Worm (Caenorhabditis elegans) whole organism, L4 larva: ENCODE data around the gene his-62.

Source experiments
- T20F7.1 ChIP-seq: fragments of 200-800 bp; sonication (Bioruptor generic); optimal IDR thresholded peaks from 2 replicates; lab custom pipeline; 2018; ENCODE audit warnings: mild to moderate bottlenecking, missing genetic modification characterization, missing compliant biosample characterization
- Y75B8A.6 ChIP-seq: fragments of 200-800 bp; sonication (Bioruptor generic); IDR thresholded peaks from 2 replicates; pipeline ENCODE4 v1.3.6; 2022; ENCODE audit warnings: missing genetic modification reagents, missing genetic modification characterization, missing compliant biosample characterization
- aha-1 ChIP-seq: fragments of 150-350 bp; peaks from one replicate; lab custom pipeline; 2014; ENCODE audit warnings: missing biosample characterization, missing genetic modification characterization
- ama-1 ChIP-seq: fragments of 150-350 bp; optimal IDR thresholded peaks from 2 replicates; lab custom pipeline; 2014; ENCODE audit warnings: inconsistent platforms, mixed read lengths
- attf-4 ChIP-seq: sonication (generic microtip); optimal IDR thresholded peaks from 3 replicates; lab custom pipeline; 2017; ENCODE audit warnings: missing biosample characterization, missing genetic modification characterization
- ces-1 ChIP-seq: fragments of 150-350 bp; sonication (generic microtip); optimal IDR thresholded peaks from 4 replicates; lab custom pipeline; 2014; ENCODE audit warnings: missing biosample characterization, missing genetic modification reagents, missing genetic modification characterization
- ctbp-1 ChIP-seq: fragments of 200-800 bp; sonication (Bioruptor generic); IDR thresholded peaks from 2 replicates; pipeline ENCODE4 v1.3.6; 2022; ENCODE audit warnings: missing genetic modification reagents, missing genetic modification characterization, missing compliant biosample characterization
- daf-12 ChIP-seq: fragments of 150-350 bp; optimal IDR thresholded peaks from 2 replicates; lab custom pipeline; 2014; ENCODE audit warnings: missing biosample characterization, missing genetic modification reagents, missing genetic modification characterization
- daf-16 ChIP-seq, 3 experiments: sonication (generic microtip); optimal IDR thresholded peaks; 2 replicates each; lab custom pipeline; 2016 to 2017; ENCODE audit warnings: missing genetic modification characterization in 3 of 3, missing genetic modification reagents in 3 of 3, mild to moderate bottlenecking in 2 of 3, missing compliant biosample characterization in 2 of 3, missing biosample characterization in 1 of 3, moderate library complexity in 1 of 3
- daf-8 ChIP-seq: fragments of 200-800 bp; sonication (Bioruptor generic); IDR thresholded peaks from 2 replicates; pipeline ENCODE4 v1.3.6; 2022; ENCODE audit warnings: missing genetic modification characterization, missing compliant biosample characterization
- dmd-6 ChIP-seq: fragments of 200-800 bp; sonication (Bioruptor generic); IDR thresholded peaks from 2 replicates; pipeline ENCODE4 v1.3.6; 2022; ENCODE audit warnings: missing genetic modification reagents, missing genetic modification characterization, missing compliant biosample characterization
- dmd-9 ChIP-seq: fragments of 200-800 bp; sonication (Bioruptor generic); IDR thresholded peaks from 2 replicates; pipeline ENCODE4 v1.3.6; 2022; ENCODE audit warnings: missing genetic modification reagents, missing genetic modification characterization, missing compliant biosample characterization
- dpl-1 ChIP-seq: fragments of 150-350 bp; optimal IDR thresholded peaks from 2 replicates; lab custom pipeline; 2014; ENCODE audit warnings: missing biosample characterization, missing genetic modification reagents, missing genetic modification characterization
- duxl-1 ChIP-seq: sonication (generic microtip); optimal IDR thresholded peaks from 2 replicates; lab custom pipeline; 2016; ENCODE audit warnings: mild to moderate bottlenecking, missing genetic modification characterization, moderate library complexity, missing compliant biosample characterization; ENCODE audit not compliant: poor library complexity
- dve-1 ChIP-seq: sonication (generic microtip); optimal IDR thresholded peaks from 2 replicates; lab custom pipeline; 2017; ENCODE audit warnings: antibody characterized with exemption, mild to moderate bottlenecking, missing genetic modification characterization, missing compliant biosample characterization; ENCODE audit not compliant: insufficient read depth
- hif-1 ChIP-seq, 2 experiments: sonication (generic microtip); optimal IDR thresholded peaks; 2 replicates each; lab custom pipeline; 2016 to 2017; ENCODE audit warnings: missing compliant biosample characterization in 2 of 2, missing genetic modification characterization in 2 of 2, missing genetic modification reagents in 2 of 2, missing genotype in 2 of 2, mild to moderate bottlenecking in 1 of 2
- hlh-11 ChIP-seq: fragments of 200-800 bp; sonication (Bioruptor generic); optimal IDR thresholded peaks from 2 replicates; lab custom pipeline; 2018; ENCODE audit warnings: mild to moderate bottlenecking, missing genetic modification characterization, missing compliant biosample characterization
- hlh-30 ChIP-seq: sonication (generic microtip); optimal IDR thresholded peaks from 2 replicates; lab custom pipeline; 2017; ENCODE audit warnings: antibody characterized with exemption, mild to moderate bottlenecking, missing genetic modification characterization, missing compliant biosample characterization; ENCODE audit not compliant: insufficient read depth
- lim-7 ChIP-seq: fragments of 200-800 bp; sonication (Bioruptor generic); IDR thresholded peaks from 2 replicates; pipeline ENCODE4 v1.3.6; 2022; ENCODE audit warnings: missing genetic modification characterization, missing compliant biosample characterization
- lin-15B ChIP-seq: fragments of 150-350 bp; sonication (generic microtip); optimal IDR thresholded peaks from 3 replicates; lab custom pipeline; 2014; ENCODE audit warnings: missing biosample characterization, missing genetic modification characterization
- lin-38 ChIP-seq: fragments of 200-800 bp; sonication (Bioruptor generic); IDR thresholded peaks from 2 replicates; pipeline ENCODE4 v1.3.6; 2022; ENCODE audit warnings: missing genetic modification reagents, missing genetic modification characterization, missing compliant biosample characterization
- lir-3 ChIP-seq: sonication (generic microtip); optimal IDR thresholded peaks from 2 replicates; lab custom pipeline; 2016; ENCODE audit warnings: mild to moderate bottlenecking, missing genetic modification characterization, missing compliant biosample characterization
- lsy-2 ChIP-seq, 2 experiments: fragments of 150-350 bp in 1 of 2; sonication (generic microtip) in 1 of 2; optimal IDR thresholded peaks; 2 replicates each; lab custom pipeline; 2014 to 2017; ENCODE audit warnings: missing biosample characterization in 2 of 2, missing genetic modification characterization in 2 of 2
- madf-5 ChIP-seq, 2 experiments: fragments of 200-800 bp; sonication (Bioruptor generic); IDR thresholded peaks; 2 replicates each; pipeline ENCODE4 v1.3.6; 2022; ENCODE audit warnings: missing compliant biosample characterization in 2 of 2, missing genetic modification characterization in 2 of 2
- mdl-1 ChIP-seq, 2 experiments: fragments of 150-350 bp in 1 of 2; sonication (generic microtip) in 1 of 2; optimal IDR thresholded peaks; 2 replicates each; lab custom pipeline; 2014 to 2017; ENCODE audit warnings: missing biosample characterization in 2 of 2, missing genetic modification characterization in 2 of 2
- mep-1 ChIP-seq: fragments of 150-350 bp; sonication (generic microtip); optimal IDR thresholded peaks from 3 replicates; lab custom pipeline; 2014; ENCODE audit warnings: missing biosample characterization, missing genetic modification characterization
- mes-2 ChIP-seq: sonication (generic microtip); optimal IDR thresholded peaks from 2 replicates; lab custom pipeline; 2016; ENCODE audit warnings: missing genotype, mild to moderate bottlenecking, missing genetic modification characterization, missing compliant biosample characterization; ENCODE audit not compliant: poor library complexity, severe bottlenecking
- mxl-3 ChIP-seq: fragments of 200-800 bp; sonication (Bioruptor generic); optimal IDR thresholded peaks from 2 replicates; lab custom pipeline; 2018; ENCODE audit warnings: mild to moderate bottlenecking, missing genetic modification characterization, missing compliant biosample characterization
- nhr-10 ChIP-seq: fragments of 150-350 bp; optimal IDR thresholded peaks from 2 replicates; lab custom pipeline; 2014; ENCODE audit warnings: missing biosample characterization, missing genetic modification characterization
- nhr-11 ChIP-seq: fragments of 150-350 bp; optimal IDR thresholded peaks from 2 replicates; lab custom pipeline; 2014; ENCODE audit warnings: missing biosample characterization, missing genetic modification characterization
- nhr-28 ChIP-seq: fragments of 150-350 bp; optimal IDR thresholded peaks from 2 replicates; lab custom pipeline; 2014; ENCODE audit warnings: missing biosample characterization, missing genetic modification characterization
- nhr-48 ChIP-seq: sonication (generic microtip); optimal IDR thresholded peaks from 2 replicates; lab custom pipeline; 2016; ENCODE audit warnings: mild to moderate bottlenecking, missing genetic modification characterization, missing compliant biosample characterization
- nhr-77 ChIP-seq: fragments of 150-350 bp; optimal IDR thresholded peaks from 2 replicates; lab custom pipeline; 2014; ENCODE audit warnings: missing biosample characterization, missing genetic modification characterization
- php-3 ChIP-seq: fragments of 200-800 bp; sonication (Bioruptor generic); IDR thresholded peaks from 2 replicates; pipeline ENCODE4 v1.3.6; 2022; ENCODE audit warnings: missing genetic modification reagents, missing genetic modification characterization, missing compliant biosample characterization
- pqm-1 ChIP-seq: sonication (generic microtip); optimal IDR thresholded peaks from 2 replicates; lab custom pipeline; 2017; ENCODE audit warnings: missing biosample characterization, missing genetic modification characterization
- set-16 ChIP-seq: fragments of 200-800 bp; sonication (Bioruptor generic); IDR thresholded peaks from 2 replicates; pipeline ENCODE4 v1.3.6; 2022; ENCODE audit warnings: missing genetic modification reagents, missing genetic modification characterization, missing compliant biosample characterization
- snpc-1.2 ChIP-seq: fragments of 200-800 bp; sonication (Bioruptor generic); IDR thresholded peaks from 2 replicates; pipeline ENCODE4 v1.3.6; 2022; ENCODE audit warnings: missing genetic modification reagents, missing genetic modification characterization, missing compliant biosample characterization
- tra-1 ChIP-seq: fragments of 200-800 bp; sonication (Bioruptor generic); IDR thresholded peaks from 2 replicates; pipeline ENCODE4 v1.3.6; 2022; ENCODE audit warnings: missing genetic modification reagents, missing genetic modification characterization, missing compliant biosample characterization
- unc-130 ChIP-seq: sonication (generic microtip); optimal IDR thresholded peaks from 2 replicates; lab custom pipeline; 2016; ENCODE audit warnings: missing genetic modification reagents, missing genetic modification characterization, missing compliant biosample characterization
- unc-62 ChIP-seq, 3 experiments: fragments of 150-350 bp in 1 of 3; sonication (generic microtip); optimal IDR thresholded peaks in 2 of 3; peaks in 1 of 3; 1 replicate in 1 of 3; 2 replicates in 2 of 3; lab custom pipeline; 2014 to 2017; ENCODE audit warnings: missing biosample characterization in 3 of 3, missing genetic modification characterization in 3 of 3, missing genetic modification reagents in 3 of 3, missing genotype in 1 of 3
- zag-1 ChIP-seq: fragments of 150-350 bp; optimal IDR thresholded peaks from 2 replicates; lab custom pipeline; 2014; ENCODE audit warnings: missing biosample characterization, missing genetic modification characterization
- zfp-3 ChIP-seq: fragments of 200-800 bp; sonication (Bioruptor generic); conservative IDR thresholded peaks from 2 replicates; pipeline ENCODE4 v1.3.6; 2022; ENCODE audit warnings: missing genetic modification reagents, missing genetic modification characterization, missing compliant biosample characterization
- zip-11 ChIP-seq: fragments of 200-800 bp; sonication (Bioruptor generic); IDR thresholded peaks from 2 replicates; pipeline ENCODE4 v1.3.6; 2022; ENCODE audit warnings: missing genetic modification characterization, missing compliant biosample characterization
- ztf-11 ChIP-seq: fragments of 150-350 bp; optimal IDR thresholded peaks from 2 replicates; lab custom pipeline; 2014; ENCODE audit warnings: missing biosample characterization, missing genetic modification characterization

The his-62 gene

DNA sequence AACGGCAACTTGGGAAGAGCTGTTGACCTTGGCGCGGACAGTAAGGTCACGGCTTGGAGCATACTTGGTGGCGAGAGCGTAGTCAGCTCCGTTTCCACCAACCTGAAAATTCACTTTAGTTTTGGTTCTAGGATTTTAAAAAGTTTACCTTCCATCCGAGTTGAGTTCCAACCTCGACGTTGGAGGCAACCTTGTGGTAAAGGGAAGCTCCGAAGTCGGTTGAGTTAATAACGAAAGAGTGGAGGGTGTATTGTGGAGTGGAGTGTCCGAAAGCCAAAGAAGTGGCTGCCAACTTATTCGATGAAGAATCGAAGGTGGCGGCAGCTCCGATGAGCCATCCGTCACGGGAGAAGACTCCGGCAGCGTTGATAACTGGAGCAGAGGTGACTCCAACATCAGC lies 20.4 kb downstream of the his-62 start:
- TF ChIP-seq pqm-1 (tag; lab: Kevin White, UChicago) (no peak), dmd-9 (GFP tag; lab: Robert Waterston, UW) (0 out of 2 replicates have a peak, but pooled peaks have one; percentile 36), lin-38 (GFP tag; lab: Robert Waterston, UW) (0 out of 2 replicates have a peak, but pooled peaks have one; percentile 11), set-16 (peak; percentile 36; the same call in 1 of the 2 replicates)

DNA sequence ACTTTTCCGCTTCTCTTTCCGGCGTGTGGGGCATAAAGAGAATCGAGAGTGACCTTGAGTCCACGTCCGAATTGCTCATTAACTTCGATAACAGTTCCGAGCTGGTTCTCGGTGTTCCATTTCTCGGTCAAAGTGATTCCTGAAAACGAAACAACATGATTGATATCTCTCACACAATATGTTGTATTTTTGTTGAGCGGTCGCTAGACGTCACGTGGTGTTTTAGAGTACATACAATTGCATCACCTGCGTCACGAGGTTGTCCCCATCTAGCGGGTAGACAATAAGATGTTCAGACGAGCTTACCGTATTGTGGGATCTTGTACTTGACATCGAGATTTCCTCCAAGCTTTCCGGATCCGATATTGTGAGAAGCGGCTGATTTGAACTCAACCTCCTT lies 21.0 kb downstream of the his-62 start:
- TF ChIP-seq daf-16 (GFP tag; optimal IDR thresholded peaks at IDR 0.05; lab: Kevin White, UChicago) = peak in 1 of 2 experiments; percentile 6
- TF ChIP-seq daf-16 (tag; optimal IDR thresholded peaks at IDR 0.05; lab: Kevin White, UChicago) = peak; percentile 55
- peak; percentile 71 for TF ChIP-seq hlh-11 (tag; lab: Kevin White, UChicago)
- TF ChIP-seq dve-1 = peak; percentile 42
- TF ChIP-seq nhr-48 = peak; percentile 39
- TF ChIP-seq unc-130 = no peak
- peak; percentile 24 for TF ChIP-seq nhr-77 (tag; lab: Kevin White, UChicago)
- TF ChIP-seq duxl-1 (tag; lab: Kevin White, UChicago) = peak; percentile 17
- TF ChIP-seq hif-1 (tag; optimal IDR thresholded peaks at IDR 0.05; lab: Kevin White, UChicago) = no peak
- peak; percentile 55 for TF ChIP-seq dmd-6
- peak in 1 of 2 experiments; percentile 48 for TF ChIP-seq mdl-1 (tag; optimal IDR thresholded peaks at IDR 0.05; lab: Kevin White, UChicago)
- TF ChIP-seq nhr-11 (tag; lab: Kevin White, UChicago) = peak; percentile 34
- peak; percentile 28 for TF ChIP-seq mep-1 (tag; lab: Kevin White, UChicago)
- TF ChIP-seq daf-8 = no peak
- TF ChIP-seq nhr-10 (tag; lab: Kevin White, UChicago) = no peak
- no peak for TF ChIP-seq ctbp-1 (GFP tag; lab: Robert Waterston, UW)
- peak in 1 of 2 experiments; percentile 96 for TF ChIP-seq unc-62 (GFP tag; optimal IDR thresholded peaks at IDR 0.05 in 1 of 2; lab: Kevin White, UChicago)
- no peak for TF ChIP-seq unc-62 (tag; optimal IDR thresholded peaks at IDR 0.05; lab: Kevin White, UChicago)
- TF ChIP-seq ama-1 = peak; percentile 33
- TF ChIP-seq lsy-2 (tag; optimal IDR thresholded peaks at IDR 0.05; lab: Kevin White, UChicago) = peak; percentile 13 to 52
- TF ChIP-seq php-3 = no peak
- TF ChIP-seq dpl-1 (GFP tag; lab: Kevin White, UChicago) = peak; percentile 2
- TF ChIP-seq zag-1 (tag; lab: Kevin White, UChicago) = no peak
- peak; percentile 88 for TF ChIP-seq hlh-30 (tag; lab: Kevin White, UChicago)
- TF ChIP-seq nhr-28 (tag; lab: Kevin White, UChicago) = peak; percentile 62
- peak; percentile 7 for TF ChIP-seq T20F7.1 (GFP tag; lab: Kevin White, UChicago)
- TF ChIP-seq daf-12 = no peak
- TF ChIP-seq lir-3 (tag; lab: Kevin White, UChicago) = no peak
- no peak for TF ChIP-seq snpc-1.2 (GFP tag; lab: Robert Waterston, UW)
- TF ChIP-seq mxl-3 (GFP tag; lab: Kevin White, UChicago) = peak; percentile 43

DNA sequence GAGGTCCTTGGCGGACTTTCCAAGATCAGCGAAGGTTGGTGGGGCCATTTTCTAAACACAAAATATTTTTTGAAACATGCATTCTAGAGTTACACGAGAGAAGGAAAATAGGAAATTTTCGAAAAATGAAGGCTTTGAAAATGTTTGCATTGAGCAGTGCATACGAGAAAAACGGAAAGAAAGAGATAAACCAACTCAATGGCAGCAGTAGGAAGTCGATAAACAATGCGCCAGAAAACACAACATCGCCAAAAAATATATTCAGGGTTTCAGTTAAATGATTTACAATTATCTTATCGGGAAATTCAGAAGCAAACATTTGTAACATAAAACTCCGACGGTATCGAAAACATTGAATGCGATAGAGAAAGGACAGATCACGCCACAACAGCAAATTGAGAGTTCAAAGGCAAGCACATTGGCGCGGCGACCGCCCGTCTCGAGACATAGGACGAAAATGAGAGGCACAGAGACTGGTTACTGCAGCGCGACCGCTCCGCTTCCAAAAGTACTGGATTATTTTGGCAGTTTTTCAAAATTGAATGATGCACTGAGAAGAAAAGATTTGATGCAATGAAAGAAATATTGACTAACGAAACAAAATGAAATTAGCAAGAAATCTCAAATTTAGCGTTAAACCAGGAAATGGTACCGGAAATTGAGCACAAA lies 21.6 kb downstream of the his-62 start, which contains the start of the genes vdac-1 and R05G6.5:
vdac-1 (minus strand) TSS at position 51 of the 669 bp plus-strand sequence.
R05G6.5 (plus strand) TSS at position 527 of the 669 bp plus-strand sequence.
- TF ChIP-seq mes-2 (tag; lab: Kevin White, UChicago) = peak; percentile 82
- TF ChIP-seq zag-1 (tag; lab: Kevin White, UChicago) = no peak
- peak; percentile 24 for TF ChIP-seq ama-1
- TF ChIP-seq aha-1 (tag; lab: Kevin White, UChicago) = peak; percentile 83
- 0 out of 2 replicates have a peak, but pooled peaks have one; percentile 49 for TF ChIP-seq tra-1 (GFP tag; lab: Robert Waterston, UW)
- no peak for TF ChIP-seq ztf-11 (tag; lab: Kevin White, UChicago)
- TF ChIP-seq mep-1 (tag; lab: Kevin White, UChicago) = peak; percentile 91
- peak; percentile 16 for TF ChIP-seq duxl-1 (tag; lab: Kevin White, UChicago)
- no peak for TF ChIP-seq lin-15B (tag; lab: Kevin White, UChicago)
- TF ChIP-seq dmd-6 = peak; percentile 88
- no peak for TF ChIP-seq zip-11 (GFP tag; lab: Robert Waterston, UW)
- no peak for TF ChIP-seq snpc-1.2 (GFP tag; lab: Robert Waterston, UW)
- peak; percentile 69 for TF ChIP-seq zfp-3 (GFP tag; lab: Robert Waterston, UW)
- TF ChIP-seq lim-7 (GFP tag; lab: Robert Waterston, UW) = peak; percentile 13; the same call in 1 of the 2 replicates
- TF ChIP-seq ces-1 = no peak
- peak; percentile 75 for TF ChIP-seq nhr-11 (tag; lab: Kevin White, UChicago)
- 0 out of 2 replicates have a peak, but pooled peaks have one; percentile 18 for TF ChIP-seq Y75B8A.6
- TF ChIP-seq daf-16 (GFP tag; optimal IDR thresholded peaks at IDR 0.05; lab: Kevin White, UChicago) = peak in 1 of 2 experiments; percentile 2
- TF ChIP-seq daf-16 (tag; optimal IDR thresholded peaks at IDR 0.05; lab: Kevin White, UChicago) = peak; percentile 73
- TF ChIP-seq unc-130 = no peak
- no peak for TF ChIP-seq attf-4 (tag; lab: Kevin White, UChicago)
- 0 out of 4 replicates have a peak, but pooled peaks of 1 of the 2 experiments have one; percentile 51 for TF ChIP-seq madf-5 (GFP tag; IDR thresholded peaks at IDR 0.05; lab: Robert Waterston, UW)
- no peak for TF ChIP-seq unc-62 (GFP tag; optimal IDR thresholded peaks at IDR 0.05 in 1 of 2; lab: Kevin White, UChicago)
- TF ChIP-seq unc-62 (tag; optimal IDR thresholded peaks at IDR 0.05; lab: Kevin White, UChicago) = no peak
